Fruit fly (Drosophila melanogaster): ENCODE measurements around the gene CG42688.

Gene CG42688

DNA sequence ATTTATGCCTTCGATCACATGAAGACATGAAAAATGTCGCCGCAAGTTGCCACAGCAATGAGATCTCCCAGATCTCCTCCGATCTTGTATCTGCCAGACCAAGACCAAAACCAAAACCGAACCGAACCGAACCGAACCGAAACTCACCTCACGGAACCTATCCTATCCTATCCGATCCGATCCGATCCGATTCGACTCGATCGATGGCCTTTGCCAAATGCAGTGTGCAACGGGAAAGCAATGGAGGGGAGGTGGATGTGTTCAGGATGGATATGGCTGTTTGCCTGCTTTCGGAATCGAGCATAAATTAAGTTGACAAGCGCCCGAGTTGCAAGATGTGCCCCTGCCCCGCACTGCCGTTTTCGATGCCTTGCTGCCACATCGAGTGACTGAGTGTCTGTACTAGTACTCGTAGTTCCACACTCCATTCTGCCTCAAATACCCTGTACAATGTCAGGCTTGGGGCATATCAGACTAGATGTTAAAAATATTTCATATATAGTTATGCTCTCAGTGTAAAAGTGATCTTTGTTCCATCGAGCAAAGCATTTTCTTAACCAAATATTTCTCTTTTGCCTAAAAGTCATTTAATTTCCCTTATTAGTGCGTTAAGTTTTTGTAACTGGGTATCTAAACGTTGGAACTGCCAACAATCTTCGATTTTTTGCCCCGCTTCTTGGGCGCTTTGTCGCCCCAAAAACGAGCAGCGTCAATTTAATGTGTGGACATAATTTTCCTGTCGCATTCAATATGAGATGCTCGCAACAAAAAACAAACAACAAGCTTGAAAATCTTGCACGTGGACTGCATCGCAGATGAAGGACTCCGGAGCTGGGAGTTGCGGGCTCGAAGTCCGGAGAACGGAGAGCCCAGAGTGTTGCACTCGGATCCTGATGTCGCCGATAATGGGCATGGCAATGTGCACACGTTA, 43.6 kb upstream of the CG42688 start (continued):
- TF ChIP-seq chm (GFP tag; IDR thresholded peaks at IDR 0.05) = peak; percentile 81; the same call in 1 of the 2 replicates
- no peak for TF ChIP-seq Sry-β (GFP tag; optimal IDR thresholded peaks at IDR 0.05)
- TF ChIP-seq dan (GFP tag; IDR thresholded peaks at IDR 0.05) = peak; percentile 76
- TF ChIP-seq CG12071 (GFP tag; optimal IDR thresholded peaks at IDR 0.05) = peak; percentile 15
- peak; percentile 45 for TF ChIP-seq CG11398 (GFP tag; optimal IDR thresholded peaks at IDR 0.05)
- no peak for TF ChIP-seq Doc3 (GFP tag; IDR thresholded peaks at IDR 0.05; ENCODE audit: partially characterized antibody)
- no peak for TF ChIP-seq corto (GFP tag; optimal IDR thresholded peaks at IDR 0.05)
- no peak for TF ChIP-seq yki (optimal IDR thresholded peaks at IDR 0.05)
- peak; percentile 92 for TF ChIP-seq Xrp1 (GFP tag; IDR thresholded peaks at IDR 0.05)
- TF ChIP-seq ttk (GFP tag; IDR thresholded peaks at IDR 0.05) = peak; percentile 85
- peak; percentile 86 for TF ChIP-seq D19A (tag; optimal IDR thresholded peaks at IDR 0.05)
- TF ChIP-seq ab (GFP tag; optimal IDR thresholded peaks at IDR 0.05) = peak; percentile 6
- TF ChIP-seq grn (GFP tag; optimal IDR thresholded peaks at IDR 0.05) = no peak
- TF ChIP-seq CG12155 (GFP tag; optimal IDR thresholded peaks at IDR 0.05) = peak; percentile 64
- peak; percentile 71 to 80 for TF ChIP-seq dpn (GFP tag; optimal IDR thresholded peaks at IDR 0.05)
- TF ChIP-seq CG31441 (GFP tag; IDR thresholded peaks at IDR 0.05) = peak; percentile 83
- TF ChIP-seq bsh (GFP tag; optimal IDR thresholded peaks at IDR 0.05) = peak; percentile 92 to 94
- peak; percentile 54 for TF ChIP-seq salm (tag; optimal IDR thresholded peaks at IDR 0.05)
- peak; percentile 41; the same call in 1 of the 2 replicates for TF ChIP-seq crol (GFP tag; IDR thresholded peaks at IDR 0.05)
- TF ChIP-seq lmd (GFP tag; IDR thresholded peaks at IDR 0.05) = peak; percentile 82
- TF ChIP-seq br (optimal IDR thresholded peaks at IDR 0.05) = no peak
- TF ChIP-seq CG13296 (GFP tag; optimal IDR thresholded peaks at IDR 0.05) = no peak
- peak; percentile 84 for TF ChIP-seq CG8924 (tag; optimal IDR thresholded peaks at IDR 0.05)
- TF ChIP-seq CG11247 (GFP tag; IDR thresholded peaks at IDR 0.05) = no peak
- peak; percentile 82 for TF ChIP-seq pum (GFP tag; optimal IDR thresholded peaks at IDR 0.05)
- peak; percentile 52 for TF ChIP-seq ind (GFP tag; optimal IDR thresholded peaks at IDR 0.05)
- TF ChIP-seq Myb (GFP tag; optimal IDR thresholded peaks at IDR 0.05) = peak; percentile 9
- TF ChIP-seq CG4617 (GFP tag; optimal IDR thresholded peaks at IDR 0.05; ENCODE audit: borderline replicate concordance) = peak; percentile 61
- peak; percentile 77 for TF ChIP-seq CoRest (tag; optimal IDR thresholded peaks at IDR 0.05)
- TF ChIP-seq luna (GFP tag; optimal IDR thresholded peaks at IDR 0.05) = no peak
- peak; percentile 89 for TF ChIP-seq zfh1 (GFP tag; IDR thresholded peaks at IDR 0.05)
- peak in 1 of 3 experiments; percentile 87 for TF ChIP-seq lola (GFP tag; optimal IDR thresholded peaks at IDR 0.05)
- TF ChIP-seq tgo (GFP tag; IDR thresholded peaks at IDR 0.05) = peak; percentile 77
- TF ChIP-seq fd102C (GFP tag; optimal IDR thresholded peaks at IDR 0.05) = peak; percentile 51
- no peak for TF ChIP-seq CG9817 (tag; optimal IDR thresholded peaks at IDR 0.05)
- peak; percentile 54 for TF ChIP-seq CG17568 (GFP tag; optimal IDR thresholded peaks at IDR 0.05)
- peak; percentile 87 for TF ChIP-seq fd96Cb (tag; optimal IDR thresholded peaks at IDR 0.05)
- peak; percentile 64 for TF ChIP-seq CG14441 (GFP tag; IDR thresholded peaks at IDR 0.05)
- peak; percentile 52 for TF ChIP-seq crc (GFP tag; optimal IDR thresholded peaks at IDR 0.05)
- peak in 1 of 2 experiments; percentile 65 for TF ChIP-seq pan (optimal IDR thresholded peaks at IDR 0.05)
- TF ChIP-seq pan (GFP tag; optimal IDR thresholded peaks at IDR 0.05 in 1 of 2, IDR thresholded peaks at IDR 0.05 in 1 of 2) = peak; percentile 42 to 46
- peak; percentile 33 for TF ChIP-seq CG18599 (GFP tag; optimal IDR thresholded peaks at IDR 0.05)
- TF ChIP-seq pb (GFP tag; optimal IDR thresholded peaks at IDR 0.05) = peak; percentile 51
- TF ChIP-seq CG10431 (GFP tag; optimal IDR thresholded peaks at IDR 0.05) = peak; percentile 17
- peak; percentile 43 for TF ChIP-seq Bteb2 (GFP tag; optimal IDR thresholded peaks at IDR 0.05)
- TF ChIP-seq crp (GFP tag; optimal IDR thresholded peaks at IDR 0.05) = peak in 1 of 2 experiments; percentile 18
- no peak for TF ChIP-seq pfk (GFP tag; optimal IDR thresholded peaks at IDR 0.05)
- no peak for TF ChIP-seq CG3281 (GFP tag; optimal IDR thresholded peaks at IDR 0.05)
- TF ChIP-seq chinmo (GFP tag; IDR thresholded peaks at IDR 0.05; ENCODE audit: partially characterized antibody) = no peak

Measured in whole organism, embryonic.